Fruit fly (Drosophila melanogaster): Measurements from ENCODE around the gene CycC.

Gene CycC

DNA sequence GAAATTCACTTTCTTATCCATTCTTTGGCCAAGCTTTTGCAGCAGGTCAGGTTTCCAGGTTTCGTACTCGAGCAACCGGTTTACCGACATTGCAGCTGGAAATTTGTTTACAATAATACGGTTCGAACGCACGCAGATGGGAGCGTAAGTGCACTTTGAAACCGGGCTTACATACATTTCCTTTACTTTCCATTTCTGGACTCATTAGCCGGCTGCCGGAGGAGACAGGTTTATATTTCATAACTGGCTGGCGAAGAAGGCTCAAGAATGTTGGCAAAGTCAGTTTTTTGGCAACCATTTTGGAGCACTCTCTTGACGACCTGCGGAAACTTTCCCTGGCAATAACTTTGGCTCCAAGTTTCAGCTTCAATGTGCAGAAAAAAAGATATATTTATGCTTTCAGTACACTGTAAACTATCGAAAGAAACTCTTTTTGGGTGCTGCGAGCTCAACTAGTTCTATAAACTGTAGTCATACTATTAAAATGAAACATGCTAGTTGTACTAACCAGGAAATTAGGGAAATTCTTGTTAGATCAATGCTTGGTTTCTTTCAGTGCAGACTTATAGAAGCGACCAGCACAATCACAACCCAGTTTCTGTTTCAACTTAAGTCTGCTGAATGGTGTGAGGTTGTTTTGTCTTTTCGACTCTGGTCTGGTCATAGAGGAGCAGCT lies 42.9 kb downstream of the CycC start (continued):
- peak; percentile 37 for TF ChIP-seq dsx (GFP tag; optimal IDR thresholded peaks at IDR 0.05; ENCODE audit: poor library complexity, severe bottlenecking)
- peak; percentile 46 for TF ChIP-seq CG16779 (tag; optimal IDR thresholded peaks at IDR 0.05)
- no peak for TF ChIP-seq CG3032 (tag; optimal IDR thresholded peaks at IDR 0.05)
- no peak for TF ChIP-seq CG6854 (GFP tag; optimal IDR thresholded peaks at IDR 0.05)
- TF ChIP-seq Gug (GFP tag; IDR thresholded peaks at IDR 0.05), result peak; percentile 71
- TF ChIP-seq CG6808 (GFP tag; optimal IDR thresholded peaks at IDR 0.05), result peak; percentile 45
- TF ChIP-seq eg (GFP tag; IDR thresholded peaks at IDR 0.05), result peak; percentile 86
- peak; percentile 78 for TF ChIP-seq acj6 (GFP tag; optimal IDR thresholded peaks at IDR 0.05)
- TF ChIP-seq svp (GFP tag), result peak; percentile 70
- no peak for TF ChIP-seq CG9139 (GFP tag; optimal IDR thresholded peaks at IDR 0.05)
- peak; percentile 42 for TF ChIP-seq CG11902 (GFP tag; optimal IDR thresholded peaks at IDR 0.05)
- TF ChIP-seq pdm3 (GFP tag; optimal IDR thresholded peaks at IDR 0.05), result peak; percentile 73
- no peak for TF ChIP-seq fkh (GFP tag; optimal IDR thresholded peaks at IDR 0.05)
- peak; percentile 57 for TF ChIP-seq CG11294 (GFP tag; IDR thresholded peaks at IDR 0.05)
- TF ChIP-seq CG10631 (GFP tag; optimal IDR thresholded peaks at IDR 0.05), result peak; percentile 77
- TF ChIP-seq ss (GFP tag; optimal IDR thresholded peaks at IDR 0.05), result no peak
- TF ChIP-seq CG32006 (GFP tag; optimal IDR thresholded peaks at IDR 0.05), result peak; percentile 93
- peak; percentile 68 for TF ChIP-seq CG11762 (GFP tag; optimal IDR thresholded peaks at IDR 0.05; ENCODE audit: insufficient read depth)
- TF ChIP-seq lz (GFP tag; optimal IDR thresholded peaks at IDR 0.05), result peak; percentile 37
- TF ChIP-seq CG6792 (GFP tag; optimal IDR thresholded peaks at IDR 0.05), result peak; percentile 69
- TF ChIP-seq fd59A (GFP tag; optimal IDR thresholded peaks at IDR 0.05), result peak; percentile 13
- TF ChIP-seq Sox15 (GFP tag; optimal IDR thresholded peaks at IDR 0.05), result peak; percentile 32

DNA sequence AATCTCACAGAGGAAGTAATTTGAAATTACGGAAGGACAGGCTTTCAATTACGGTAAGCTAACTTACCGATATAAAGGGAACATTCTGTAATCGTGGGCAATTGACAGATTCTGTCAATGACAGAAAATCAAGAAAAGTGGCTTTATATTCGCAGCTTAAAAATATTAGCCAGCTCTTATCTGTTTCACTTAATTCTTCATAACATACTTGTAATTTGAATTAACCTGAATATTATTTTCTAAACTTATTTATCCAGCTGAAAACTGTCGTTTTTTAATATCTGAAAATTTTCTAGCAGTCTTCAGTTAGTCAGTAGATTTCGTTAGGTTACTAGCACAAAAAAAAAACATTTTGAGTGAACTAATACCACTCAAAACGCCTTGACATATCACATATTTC lies 45.3 kb downstream of the CycC start, which contains the start of gene CG3610:
Gene CG3610, plus strand, starts transcription at position 301 of the 400 bp plus-strand sequence.
- TF ChIP-seq Sox15 (GFP tag; optimal IDR thresholded peaks at IDR 0.05) (no peak), Blimp-1 (GFP tag; optimal IDR thresholded peaks at IDR 0.05) (no peak), Eip78C (GFP tag) (no peak), pdm3 (GFP tag; optimal IDR thresholded peaks at IDR 0.05) (no peak), Ets96B (tag; optimal IDR thresholded peaks at IDR 0.05) (no peak), CG10669 (GFP tag; optimal IDR thresholded peaks at IDR 0.05) (no peak), Sox102F (GFP tag; optimal IDR thresholded peaks at IDR 0.05) (no peak), CG11902 (GFP tag; optimal IDR thresholded peaks at IDR 0.05) (no peak), dac (GFP tag; optimal IDR thresholded peaks at IDR 0.05) (no peak), Eip93F (GFP tag; optimal IDR thresholded peaks at IDR 0.05) (no peak), esn (GFP tag; optimal IDR thresholded peaks at IDR 0.05) (no peak), CG6792 (GFP tag; optimal IDR thresholded peaks at IDR 0.05) (no peak), CG8119 (GFP tag; IDR thresholded peaks at IDR 0.05) (no peak), fd59A (GFP tag; optimal IDR thresholded peaks at IDR 0.05) (no peak)

Data from whole organism, prepupa.